Fruit fly (Drosophila melanogaster): Measurements from ENCODE around the gene Snap24.

The Snap24 gene

dm6 chr3R:9767620-9768592 is 5.0 kb upstream of the Snap24 start, which contains the start of gene Naa80:
TSS of gene Naa80 (plus strand) at chr3R:9767834.
- TF ChIP-seq CG10979 (tag; optimal IDR thresholded peaks at IDR 0.05) (peak; percentile 21), CG3995 (GFP tag; optimal IDR thresholded peaks at IDR 0.05) (peak; percentile 68), CG10321 (GFP tag; IDR thresholded peaks at IDR 0.05) (peak; percentile 11; the same call in 1 of the 2 replicates), Nf-YA (GFP tag; IDR thresholded peaks at IDR 0.05) (no peak), crol (GFP tag; IDR thresholded peaks at IDR 0.05) (0 out of 2 replicates have a peak, but pooled peaks have one; percentile 20), knrl (GFP tag; IDR thresholded peaks at IDR 0.05; ENCODE audit: partially characterized antibody) (peak; percentile 52; the same call in 1 of the 3 replicates), esg (GFP tag; conservative IDR thresholded peaks at IDR 0.05) (no peak), aop (GFP tag; IDR thresholded peaks at IDR 0.05) (no peak), ssp (GFP tag; IDR thresholded peaks at IDR 0.05) (peak; percentile 41; the same call in 1 of the 2 replicates), Trl (optimal IDR thresholded peaks at IDR 0.05) (no peak), Trl (GFP tag; optimal IDR thresholded peaks at IDR 0.05) (peak; percentile 83), Deaf1 (tag; optimal IDR thresholded peaks at IDR 0.05) (peak; percentile 53), CG2889 (GFP tag; IDR thresholded peaks at IDR 0.05) (0 out of 3 replicates have a peak, but pooled peaks have one; percentile 10), CG8478 (optimal IDR thresholded peaks at IDR 0.05) (no peak), CG32532 (GFP tag; IDR thresholded peaks at IDR 0.05) (peak; percentile 61; the same call in 1 of the 2 replicates), CG2116 (GFP tag; optimal IDR thresholded peaks at IDR 0.05) (peak; percentile 81), ap (GFP tag; IDR thresholded peaks at IDR 0.05) (no peak), ATbp (GFP tag; optimal IDR thresholded peaks at IDR 0.05) (no peak), CoRest (tag; optimal IDR thresholded peaks at IDR 0.05) (peak; percentile 6), row (GFP tag; IDR thresholded peaks at IDR 0.05) (peak; percentile 48; the same call in 2 of the 3 replicates), CG4617 (GFP tag; optimal IDR thresholded peaks at IDR 0.05; ENCODE audit: borderline replicate concordance) (peak; percentile 98), kay (GFP tag; optimal IDR thresholded peaks at IDR 0.05) (peak; percentile 71), Xrp1 (GFP tag; IDR thresholded peaks at IDR 0.05) (peak; percentile 59; the same call in 1 of the 2 replicates), Dad (GFP tag; optimal IDR thresholded peaks at IDR 0.05) (peak; percentile 69), odd (GFP tag; optimal IDR thresholded peaks at IDR 0.05) (no peak), seq (GFP tag; IDR thresholded peaks at IDR 0.05) (0 out of 2 replicates have a peak, but pooled peaks have one; percentile 33), tup (GFP tag; optimal IDR thresholded peaks at IDR 0.05) (peak; percentile 58), CG17802 (tag; optimal IDR thresholded peaks at IDR 0.05) (peak; percentile 33), trem (tag; optimal IDR thresholded peaks at IDR 0.05) (peak; percentile 88), CG1602 (GFP tag; optimal IDR thresholded peaks at IDR 0.05) (peak; percentile 21), sens-2 (GFP tag; IDR thresholded peaks at IDR 0.05) (no peak), tx (GFP tag; optimal IDR thresholded peaks at IDR 0.05) (peak; percentile 69), jigr1 (GFP tag; IDR thresholded peaks at IDR 0.05) (no peak), lov (optimal IDR thresholded peaks at IDR 0.05) (no peak), lov (GFP tag; IDR thresholded peaks at IDR 0.05) (peak; percentile 26; the same call in 1 of the 3 replicates), Blimp-1 (GFP tag; optimal IDR thresholded peaks at IDR 0.05) (no peak), sqz (GFP tag; optimal IDR thresholded peaks at IDR 0.05) (no peak), vvl (GFP tag; IDR thresholded peaks at IDR 0.05) (peak; percentile 72), CG31365 (tag; optimal IDR thresholded peaks at IDR 0.05) (no peak), CG5180 (GFP tag; optimal IDR thresholded peaks at IDR 0.05) (no peak), CG33557 (GFP tag; optimal IDR thresholded peaks at IDR 0.05) (no peak), slp2 (GFP tag; optimal IDR thresholded peaks at IDR 0.05) (peak; percentile 6), CG14667 (GFP tag; IDR thresholded peaks at IDR 0.05) (no peak; the same call in 1 of the 2 replicates), Hr39 (optimal IDR thresholded peaks at IDR 0.05) (no peak), fd96Cb (tag; optimal IDR thresholded peaks at IDR 0.05) (no peak), gsb (GFP tag; IDR thresholded peaks at IDR 0.05) (no peak; the same call in 1 of the 2 replicates), slou (GFP tag; optimal IDR thresholded peaks at IDR 0.05) (no peak), CG3163 (GFP tag; optimal IDR thresholded peaks at IDR 0.05) (peak; percentile 67), HLHmδ (GFP tag; optimal IDR thresholded peaks at IDR 0.05) (peak; percentile 63), salm (tag; optimal IDR thresholded peaks at IDR 0.05) (no peak)

All from whole organism, embryonic.